Fruit fly (Drosophila melanogaster): ENCODE data around the gene CG13599.

The CG13599 gene

dm6 chr3R:23941643-23942424 lies 10.4 kb downstream of the CG13599 start (continued):
- peak; percentile 18 for TF ChIP-seq CG2712 (tag; optimal IDR thresholded peaks at IDR 0.05)
- TF ChIP-seq Atf3 (GFP tag; optimal IDR thresholded peaks at IDR 0.05): no peak
- peak; percentile 58 for TF ChIP-seq CG30403 (GFP tag; optimal IDR thresholded peaks at IDR 0.05)
- TF ChIP-seq psq (GFP tag; optimal IDR thresholded peaks at IDR 0.05): no peak
- no peak for TF ChIP-seq yki (optimal IDR thresholded peaks at IDR 0.05)
- no peak for TF ChIP-seq CG14014 (GFP tag; IDR thresholded peaks at IDR 0.05)
- TF ChIP-seq en (GFP tag; optimal IDR thresholded peaks at IDR 0.05): no peak
- TF ChIP-seq phol (tag; optimal IDR thresholded peaks at IDR 0.05): no peak
- TF ChIP-seq CG17385 (GFP tag; optimal IDR thresholded peaks at IDR 0.05): peak; percentile 49
- TF ChIP-seq zen (tag; optimal IDR thresholded peaks at IDR 0.05): no peak
- no peak for TF ChIP-seq tap (tag; optimal IDR thresholded peaks at IDR 0.05)
- no peak for TF ChIP-seq Vsx1 (GFP tag; optimal IDR thresholded peaks at IDR 0.05)
- TF ChIP-seq Stat92E (GFP tag; optimal IDR thresholded peaks at IDR 0.05): no peak
- TF ChIP-seq Hr51 (GFP tag; optimal IDR thresholded peaks at IDR 0.05): peak in 1 of 2 experiments; percentile 45
- peak; percentile 50 for TF ChIP-seq Sox102F (GFP tag; optimal IDR thresholded peaks at IDR 0.05)
- TF ChIP-seq ara (GFP tag; IDR thresholded peaks at IDR 0.05): 0 out of 2 replicates have a peak, but pooled peaks have one; percentile 49
- peak; percentile 44 for TF ChIP-seq CHES-1-like (GFP tag; optimal IDR thresholded peaks at IDR 0.05)
- peak; percentile 50 for TF ChIP-seq CG7839 (tag; optimal IDR thresholded peaks at IDR 0.05)
- TF ChIP-seq Antp (GFP tag; optimal IDR thresholded peaks at IDR 0.05): peak; percentile 44
- peak; percentile 50 for TF ChIP-seq Aef1 (GFP tag; IDR thresholded peaks at IDR 0.05)
- no peak for TF ChIP-seq Nf-YC (tag; optimal IDR thresholded peaks at IDR 0.05)
- TF ChIP-seq CG30020 (tag; optimal IDR thresholded peaks at IDR 0.05): no peak
- peak; percentile 10 for TF ChIP-seq crc (GFP tag; optimal IDR thresholded peaks at IDR 0.05)
- peak; percentile 4 for TF ChIP-seq CG8944 (GFP tag; optimal IDR thresholded peaks at IDR 0.05)
- TF ChIP-seq Myb (GFP tag; optimal IDR thresholded peaks at IDR 0.05): peak; percentile 23
- no peak for TF ChIP-seq ab (GFP tag; optimal IDR thresholded peaks at IDR 0.05)
- TF ChIP-seq ase (GFP tag; IDR thresholded peaks at IDR 0.05): no peak
- TF ChIP-seq corto (GFP tag; optimal IDR thresholded peaks at IDR 0.05): no peak
- no peak for TF ChIP-seq inv (GFP tag; IDR thresholded peaks at IDR 0.05; ENCODE audit: partially characterized antibody)
- TF ChIP-seq pb (GFP tag; optimal IDR thresholded peaks at IDR 0.05): no peak
- TF ChIP-seq Dek (tag; optimal IDR thresholded peaks at IDR 0.05): peak; percentile 9
- TF ChIP-seq CG12236 (GFP tag; optimal IDR thresholded peaks at IDR 0.05): no peak
- TF ChIP-seq E2f2 (GFP tag; IDR thresholded peaks at IDR 0.05): peak; percentile 18; the same call in 1 of the 2 replicates
- TF ChIP-seq CG11504 (tag; optimal IDR thresholded peaks at IDR 0.05): peak; percentile 38
- TF ChIP-seq CG7987 (GFP tag; optimal IDR thresholded peaks at IDR 0.05): no peak
- no peak for TF ChIP-seq D (optimal IDR thresholded peaks at IDR 0.05)
- no peak for TF ChIP-seq D (GFP tag; optimal IDR thresholded peaks at IDR 0.05)
- TF ChIP-seq CG4730 (GFP tag; IDR thresholded peaks at IDR 0.05): no peak
- no peak for TF ChIP-seq Six4 (GFP tag; optimal IDR thresholded peaks at IDR 0.05)
- TF ChIP-seq CG11456 (GFP tag; IDR thresholded peaks at IDR 0.05): 0 out of 3 replicates have a peak, but pooled peaks have one; percentile 29
- peak; percentile 9 for TF ChIP-seq bcd (GFP tag; optimal IDR thresholded peaks at IDR 0.05)
- TF ChIP-seq CG1832 (GFP tag; optimal IDR thresholded peaks at IDR 0.05): no peak
- TF ChIP-seq trem (tag; optimal IDR thresholded peaks at IDR 0.05): no peak
- TF ChIP-seq CG7271 (tag; optimal IDR thresholded peaks at IDR 0.05): no peak
- no peak for TF ChIP-seq z (GFP tag; IDR thresholded peaks at IDR 0.05)
- no peak for TF ChIP-seq kah (GFP tag; optimal IDR thresholded peaks at IDR 0.05)
- TF ChIP-seq esg (GFP tag; conservative IDR thresholded peaks at IDR 0.05): peak; percentile 38
- no peak for TF ChIP-seq run (tag; optimal IDR thresholded peaks at IDR 0.05)
- no peak for TF ChIP-seq cas (GFP tag; IDR thresholded peaks at IDR 0.05)
- peak; percentile 33 for TF ChIP-seq CG9727 (GFP tag; optimal IDR thresholded peaks at IDR 0.05)
